Fruit fly (Drosophila melanogaster) whole organism, adult: Measurements from ENCODE around the gene CG2157.

ENCODE experiments used
- CG11617 ChIP-seq: fragments of 200-800 bp; sonication (Bioruptor generic); optimal IDR thresholded peaks from 2 replicates; lab custom pipeline; 2017; ENCODE audit warnings: mild to moderate bottlenecking, missing biosample characterization, missing genetic modification reagents, missing genetic modification characterization
- CG12768 ChIP-seq: fragments of 200-800 bp; sonication (Bioruptor generic); optimal IDR thresholded peaks from 2 replicates; lab custom pipeline; 2017; ENCODE audit warnings: missing biosample characterization, missing genetic modification characterization, mild to moderate bottlenecking, moderate library complexity, missing genetic modification reagents
- CG14711 ChIP-seq: fragments of 200-800 bp; sonication (Bioruptor generic); optimal IDR thresholded peaks from 2 replicates; lab custom pipeline; 2018; ENCODE audit warnings: missing biosample characterization, mild to moderate bottlenecking, missing genetic modification characterization, moderate library complexity
- CG1620 ChIP-seq: fragments of 200-800 bp; sonication (Bioruptor generic); optimal IDR thresholded peaks from 2 replicates; lab custom pipeline; 2016; ENCODE audit warnings: missing biosample characterization, missing genetic modification characterization
- CG33017 ChIP-seq: fragments of 200-800 bp; sonication (Bioruptor generic); optimal IDR thresholded peaks from 2 replicates; lab custom pipeline; 2018; ENCODE audit warnings: missing biosample characterization, mild to moderate bottlenecking, missing genetic modification characterization, moderate library complexity
- CG5204 ChIP-seq: fragments of 200-800 bp; sonication (Bioruptor generic); optimal IDR thresholded peaks from 2 replicates; lab custom pipeline; 2016; ENCODE audit warnings: missing biosample characterization, missing genetic modification characterization
- CG7045 ChIP-seq: fragments of 200-800 bp; sonication (Bioruptor generic); optimal IDR thresholded peaks from 2 replicates; lab custom pipeline; 2017; ENCODE audit warnings: missing biosample characterization, mild to moderate bottlenecking, missing genetic modification characterization
- CG7101 ChIP-seq: fragments of 200-800 bp; sonication (Bioruptor generic); optimal IDR thresholded peaks from 2 replicates; lab custom pipeline; 2018; ENCODE audit warnings: missing biosample characterization, mild to moderate bottlenecking, missing genetic modification characterization, moderate library complexity
- Clk ChIP-seq: fragments of 200-800 bp; sonication (Bioruptor generic); optimal IDR thresholded peaks from 2 replicates; lab custom pipeline; 2017; ENCODE audit warnings: missing biosample characterization, missing genetic modification characterization
- Crg-1 ChIP-seq: fragments of 200-800 bp; sonication (Bioruptor generic); optimal IDR thresholded peaks from 2 replicates; lab custom pipeline; 2016; ENCODE audit warnings: missing biosample characterization, missing genetic modification characterization
- Hr96 ChIP-seq: fragments of 200-800 bp; sonication (Bioruptor generic); optimal IDR thresholded peaks from 2 replicates; lab custom pipeline; 2016; ENCODE audit warnings: missing biosample characterization, missing genetic modification characterization
- Mnt ChIP-seq: fragments of 200-800 bp; sonication (Bioruptor generic); optimal IDR thresholded peaks from 2 replicates; lab custom pipeline; 2016; ENCODE audit warnings: missing biosample characterization, mild to moderate bottlenecking, missing genetic modification characterization
- bab1 ChIP-seq: fragments of 200-800 bp; sonication (Bioruptor generic); optimal IDR thresholded peaks from 3 replicates; lab custom pipeline; 2019; ENCODE audit warnings: missing biosample characterization, mild to moderate bottlenecking, missing genetic modification characterization, moderate library complexity
- cic ChIP-seq: fragments of 200-800 bp; sonication (Bioruptor generic); optimal IDR thresholded peaks from 2 replicates; lab custom pipeline; 2017; ENCODE audit warnings: missing biosample characterization, mild to moderate bottlenecking, missing genetic modification characterization, moderate library complexity
- cnc ChIP-seq, 2 experiments: fragments of >200 bp; optimal IDR thresholded peaks; 2 replicates each; lab custom pipeline; 2017
- kay ChIP-seq: fragments of 200-800 bp; sonication (Bioruptor generic); peaks from one replicate; lab custom pipeline; 2016; ENCODE audit warnings: missing biosample characterization, missing genetic modification characterization, borderline replicate concordance
- ovo ChIP-seq: fragments of 200-800 bp; sonication (Bioruptor generic); optimal IDR thresholded peaks from 2 replicates; lab custom pipeline; 2016; ENCODE audit warnings: missing biosample characterization, missing genetic modification characterization
- pad ChIP-seq: fragments of 200-800 bp; sonication (Bioruptor generic); optimal IDR thresholded peaks from 3 replicates; lab custom pipeline; 2017; ENCODE audit warnings: missing biosample characterization, missing genetic modification characterization, mild to moderate bottlenecking, moderate library complexity, missing genetic modification reagents
- tj ChIP-seq: fragments of 200-800 bp; sonication (Bioruptor generic); optimal IDR thresholded peaks from 3 replicates; lab custom pipeline; 2017; ENCODE audit warnings: missing biosample characterization, mild to moderate bottlenecking, missing genetic modification characterization, moderate library complexity
- toe ChIP-seq: fragments of 200-800 bp; sonication (Bioruptor generic); optimal IDR thresholded peaks from 2 replicates; lab custom pipeline; 2016; ENCODE audit warnings: missing biosample characterization, missing genetic modification characterization

The CG2157 gene

DNA sequence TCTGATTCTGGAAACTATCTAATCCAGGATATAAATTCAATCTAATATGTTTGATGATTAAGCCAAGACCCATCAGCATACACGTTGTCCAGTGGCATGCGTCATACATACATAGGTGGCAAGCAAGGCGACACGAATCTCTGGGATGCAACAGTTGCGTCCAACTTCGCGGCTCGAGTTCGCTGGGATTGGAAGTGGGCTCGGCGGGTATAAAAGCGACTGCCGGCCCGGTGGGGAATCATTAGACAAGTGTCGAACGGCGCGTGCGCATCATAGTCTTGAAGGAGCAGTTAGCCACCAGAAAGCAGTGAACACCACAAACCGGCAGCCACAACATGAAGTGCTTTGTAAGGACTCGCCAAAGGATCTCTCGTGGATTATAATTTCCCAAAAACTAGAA is at the start of gene CG2157:
Gene CG2157, plus strand, starts transcription at position 240 of the 400 bp plus-strand sequence.
- TF ChIP-seq ovo (GFP tag; lab: Kevin White, UChicago) (no peak), Hr96 (no peak), toe (GFP tag; lab: Kevin White, UChicago) (no peak), CG7101 (tag; lab: Kevin White, UChicago) (no peak), CG5204 (no peak), CG14711 (tag; lab: Kevin White, UChicago) (no peak), Clk (no peak), cic (GFP tag; lab: Kevin White, UChicago) (no peak), CG1620 (no peak), kay (GFP tag; lab: Kevin White, UChicago) (no peak), tj (GFP tag; lab: Kevin White, UChicago) (no peak), bab1 (GFP tag; lab: Kevin White, UChicago) (no peak), pad (no peak), cnc (optimal IDR thresholded peaks at IDR 0.05; lab: Kevin White, UChicago) (no peak), Mnt (no peak)

DNA sequence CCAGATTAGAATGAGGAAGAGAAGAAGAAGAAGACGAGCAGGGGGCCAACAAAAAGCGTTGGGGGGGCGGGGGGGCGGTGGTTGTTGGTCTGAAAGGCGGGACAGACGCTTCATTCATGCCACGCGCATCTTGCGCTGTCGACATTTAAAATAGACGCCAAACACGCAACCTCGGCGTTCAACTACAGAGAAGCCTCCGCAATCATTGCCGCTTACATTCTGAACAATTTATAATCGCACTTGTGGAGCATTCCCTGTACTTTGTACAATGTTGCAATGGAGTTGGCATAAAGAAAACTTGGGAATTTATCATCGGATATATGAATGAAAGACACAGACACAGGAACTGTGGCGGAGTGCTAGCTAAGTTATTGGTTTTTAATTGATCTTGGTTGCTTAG is 48.3 kb upstream of the CG2157 start:
- TF ChIP-seq pad, result no peak
- no peak for TF ChIP-seq ovo (GFP tag; lab: Kevin White, UChicago)
- TF ChIP-seq CG1620, result no peak
- TF ChIP-seq Crg-1, result no peak
- no peak for TF ChIP-seq CG12768 (GFP tag; lab: Kevin White, UChicago)
- TF ChIP-seq CG33017 (tag; lab: Kevin White, UChicago), result no peak
- TF ChIP-seq cic (GFP tag; lab: Kevin White, UChicago), result no peak
- no peak for TF ChIP-seq kay (GFP tag; lab: Kevin White, UChicago)
- no peak for TF ChIP-seq CG7101 (tag; lab: Kevin White, UChicago)
- no peak for TF ChIP-seq Hr96

DNA sequence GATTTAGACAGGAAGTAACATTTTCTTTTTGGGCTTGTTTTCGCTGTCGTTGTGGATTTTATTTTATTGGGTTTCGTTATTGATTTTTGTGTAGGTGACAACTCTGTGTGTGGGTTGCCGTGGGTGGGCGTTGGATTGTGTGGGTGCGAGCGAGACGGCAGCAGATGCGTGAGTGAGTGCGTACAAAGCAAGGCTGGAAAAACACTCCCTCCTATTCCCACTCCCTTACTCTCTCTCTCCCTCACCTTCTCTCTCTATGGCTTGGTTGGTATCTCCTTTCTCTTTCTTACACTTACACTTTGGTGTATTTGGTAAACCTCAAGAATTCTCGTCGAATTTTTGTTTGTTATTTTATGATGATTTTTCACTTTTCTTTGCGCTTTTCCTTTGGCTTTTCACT is 47.0 kb upstream of the CG2157 start:
- TF ChIP-seq CG14711 (tag; lab: Kevin White, UChicago) (peak; percentile 27), Hr96 (no peak), ovo (GFP tag; lab: Kevin White, UChicago) (no peak)

DNA sequence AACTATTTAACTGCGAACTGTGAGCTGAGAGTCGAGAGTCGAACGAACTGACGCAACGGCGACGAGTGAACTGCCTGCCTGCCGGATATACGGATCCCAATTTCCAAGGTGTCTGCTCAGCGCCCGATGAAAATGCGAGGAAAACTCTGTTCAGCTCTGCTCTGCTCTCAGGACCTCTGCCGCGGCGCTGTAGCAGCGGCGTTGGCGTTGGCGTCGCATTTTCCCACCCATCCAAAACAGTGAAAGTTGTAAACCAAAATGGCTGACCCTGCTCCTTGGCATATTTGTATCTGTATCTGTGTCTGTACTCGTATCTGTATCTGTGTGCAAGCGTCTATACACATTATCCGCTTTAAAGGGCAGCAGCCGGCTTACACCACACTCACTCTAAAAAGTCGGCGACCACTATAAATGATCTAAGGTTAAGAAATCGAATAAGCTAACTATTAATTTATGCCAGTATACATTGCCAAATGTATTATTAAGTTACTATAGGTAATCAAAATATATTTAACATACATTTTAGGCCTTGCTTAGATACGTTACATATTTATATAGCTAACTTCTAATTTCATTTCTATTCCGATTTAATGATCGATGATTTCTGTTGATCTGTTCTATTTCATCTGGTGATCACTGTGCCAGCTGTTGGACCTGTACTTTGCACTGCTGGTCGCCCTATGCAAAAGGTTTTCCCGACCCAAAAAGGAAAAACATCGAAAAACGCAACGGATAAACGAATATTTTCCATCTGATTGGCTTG is 46.2 kb upstream of the CG2157 start:
- TF ChIP-seq CG5204, result no peak
- no peak for TF ChIP-seq CG1620
- no peak for TF ChIP-seq tj (GFP tag; lab: Kevin White, UChicago)
- no peak for TF ChIP-seq CG7045
- no peak for TF ChIP-seq toe (GFP tag; lab: Kevin White, UChicago)
- no peak for TF ChIP-seq cic (GFP tag; lab: Kevin White, UChicago)

DNA sequence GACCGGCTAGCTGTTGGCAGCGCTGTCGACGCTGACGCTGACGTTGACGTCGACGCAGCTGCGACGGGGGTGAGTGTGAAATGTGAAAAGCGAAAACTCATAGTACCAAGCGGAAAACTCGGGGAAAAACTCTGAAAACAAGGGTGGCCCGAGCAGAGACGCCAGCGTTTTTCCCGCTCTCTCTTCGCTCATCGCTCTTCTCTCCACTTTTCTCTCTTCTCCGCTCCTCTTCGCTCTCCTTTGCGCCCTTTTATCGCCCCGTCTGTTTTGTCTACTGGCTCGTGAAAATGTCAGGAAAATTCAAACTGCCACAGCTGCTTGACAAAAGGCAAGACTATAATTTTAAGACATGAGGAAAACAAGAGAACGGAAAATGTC is 45.7 kb upstream of the CG2157 start:
- no peak for TF ChIP-seq tj (GFP tag; lab: Kevin White, UChicago)
- no peak for TF ChIP-seq cnc (optimal IDR thresholded peaks at IDR 0.05; lab: Kevin White, UChicago)

DNA sequence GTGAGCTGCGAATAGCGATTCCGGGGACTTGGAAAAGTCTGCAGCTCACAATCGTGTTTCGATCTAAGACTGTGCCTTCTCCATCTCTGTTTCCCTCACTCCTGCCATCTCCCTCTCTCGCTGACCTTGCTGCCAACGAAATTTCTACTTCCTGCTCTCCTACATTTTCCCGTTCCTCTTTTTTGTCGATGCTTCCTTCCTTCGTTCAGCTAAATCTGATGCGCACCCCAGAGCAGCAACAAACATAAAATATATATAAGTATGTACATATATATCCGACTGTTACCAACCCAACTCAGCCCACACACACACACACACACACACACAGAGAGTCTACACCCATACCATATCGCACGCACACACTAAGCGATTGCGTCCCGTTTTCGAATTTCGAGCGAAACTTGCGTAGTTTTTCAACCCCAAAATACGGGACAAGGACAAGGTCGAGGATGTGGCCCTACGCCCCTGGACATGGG is 44.8 kb upstream of the CG2157 start, which contains the start of gene Imp:
Gene Imp, minus strand, starts transcription at position 51 of the 476 bp plus-strand sequence.
- no peak for TF ChIP-seq kay (GFP tag; lab: Kevin White, UChicago)
- TF ChIP-seq CG5204, result no peak
- no peak for TF ChIP-seq toe (GFP tag; lab: Kevin White, UChicago)
- no peak for TF ChIP-seq CG12768 (GFP tag; lab: Kevin White, UChicago)
- no peak for TF ChIP-seq cic (GFP tag; lab: Kevin White, UChicago)
- TF ChIP-seq CG11617 (GFP tag; lab: Kevin White, UChicago), result no peak
- no peak for TF ChIP-seq CG7101 (tag; lab: Kevin White, UChicago)
- TF ChIP-seq CG7045, result no peak
- no peak for TF ChIP-seq cnc (optimal IDR thresholded peaks at IDR 0.05; lab: Kevin White, UChicago)
- TF ChIP-seq Hr96, result no peak
- no peak for TF ChIP-seq CG1620
- TF ChIP-seq Clk, result no peak
- TF ChIP-seq bab1 (GFP tag; lab: Kevin White, UChicago), result no peak
- no peak for TF ChIP-seq ovo (GFP tag; lab: Kevin White, UChicago)

DNA sequence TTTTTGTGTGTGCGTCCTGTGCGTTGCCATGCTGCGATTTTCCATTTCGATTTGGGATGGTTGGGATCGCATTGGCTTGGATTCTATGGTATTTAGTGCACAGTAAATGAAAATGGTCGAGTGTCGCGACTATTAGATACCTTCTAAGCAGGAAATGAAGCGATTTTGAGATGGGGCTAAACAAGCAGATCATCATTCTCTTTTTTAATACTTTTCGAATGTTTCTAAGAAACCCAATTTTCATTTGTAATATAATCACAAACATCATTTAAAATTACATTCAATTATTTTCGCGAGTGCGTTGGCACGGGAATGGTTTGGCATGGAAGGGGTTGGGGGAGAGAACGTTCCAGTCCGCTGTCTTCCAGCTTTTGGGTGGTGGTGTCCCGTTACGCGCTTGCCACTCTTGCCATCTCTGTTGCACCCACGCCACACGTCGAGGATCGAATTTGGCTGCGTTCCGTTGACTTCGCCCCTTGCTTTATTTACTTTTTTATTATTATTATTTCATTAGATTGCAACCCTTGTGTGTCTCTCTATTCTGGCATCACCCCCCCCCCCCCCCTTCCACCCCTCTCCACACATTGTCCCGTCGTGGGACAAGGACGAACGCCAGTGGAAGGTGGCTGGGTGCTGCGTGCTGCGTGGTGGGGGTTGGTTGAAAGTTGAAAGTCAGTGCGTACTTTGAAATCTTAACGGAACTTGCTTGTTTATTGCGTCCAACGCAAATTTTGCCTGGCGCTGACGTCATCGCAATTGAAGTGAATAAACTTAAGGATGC is 43.5 kb upstream of the CG2157 start:
- no peak for TF ChIP-seq bab1 (GFP tag; lab: Kevin White, UChicago)
- TF ChIP-seq pad, result no peak
- TF ChIP-seq tj (GFP tag; lab: Kevin White, UChicago), result no peak
